Worm (Caenorhabditis elegans) whole organism, young adult: ENCODE measurements around the gene Y32H12A.6.

Experiments
- B0019.2 ChIP-seq: fragments of 200-800 bp; sonication (Bioruptor generic); conservative IDR thresholded peaks from 2 replicates; pipeline ENCODE4 v1.3.6; 2022; ENCODE audit warnings: missing genetic modification reagents, missing genetic modification characterization, missing compliant biosample characterization
- C06A6.2 ChIP-seq: fragments of 200-800 bp; sonication (Bioruptor generic); conservative IDR thresholded peaks from 2 replicates; pipeline ENCODE4 v1.3.6; 2022; ENCODE audit warnings: missing genetic modification characterization, missing compliant biosample characterization
- F23B12.7 ChIP-seq: sonication (generic microtip); optimal IDR thresholded peaks from 2 replicates; lab custom pipeline; 2017; ENCODE audit warnings: missing genetic modification characterization, mild to moderate bottlenecking, missing compliant biosample characterization, antibody characterized with exemption, moderate library complexity; ENCODE audit not compliant: insufficient read depth
- F52B5.7 ChIP-seq: sonication (generic microtip); optimal IDR thresholded peaks from 2 replicates; lab custom pipeline; 2016; ENCODE audit warnings: mild to moderate bottlenecking, missing genetic modification characterization, missing compliant biosample characterization
- F57A8.1 ChIP-seq: fragments of 200-800 bp; sonication (Bioruptor generic); optimal IDR thresholded peaks from 2 replicates; lab custom pipeline; 2018; ENCODE audit warnings: mild to moderate bottlenecking, missing genetic modification characterization, moderate library complexity, missing compliant biosample characterization
- K11D2.4 ChIP-seq: fragments of 200-800 bp; sonication (Bioruptor generic); IDR thresholded peaks from 2 replicates; pipeline ENCODE4 v1.3.6; 2022; ENCODE audit warnings: missing genetic modification reagents, missing genetic modification characterization, missing compliant biosample characterization
- Y53G8AR.9 ChIP-seq: fragments of 200-800 bp; sonication (Bioruptor generic); conservative IDR thresholded peaks from 2 replicates; pipeline ENCODE4 v1.3.6; 2022; ENCODE audit warnings: missing genetic modification reagents, missing genetic modification characterization, missing compliant biosample characterization
- Y79H2A.3 ChIP-seq: fragments of 200-800 bp; sonication (Bioruptor generic); conservative IDR thresholded peaks from 2 replicates; pipeline ENCODE4 v1.3.6; 2022; ENCODE audit warnings: missing genetic modification reagents, missing genetic modification characterization, missing compliant biosample characterization
- Y95B8A.8 ChIP-seq: fragments of 200-800 bp; sonication (Bioruptor generic); IDR thresholded peaks from 2 replicates; pipeline ENCODE4 v1.3.6; 2022; ENCODE audit warnings: missing genetic modification reagents, missing genetic modification characterization, missing compliant biosample characterization
- aptf-2 ChIP-seq: fragments of 200-800 bp; sonication (Bioruptor generic); conservative IDR thresholded peaks from 2 replicates; pipeline ENCODE4 v1.3.6; 2022; ENCODE audit warnings: missing genetic modification reagents, missing genetic modification characterization, missing compliant biosample characterization
- athp-1 ChIP-seq: sonication (generic microtip); optimal IDR thresholded peaks from 2 replicates; lab custom pipeline; 2017; ENCODE audit warnings: mild to moderate bottlenecking, missing genetic modification characterization, missing compliant biosample characterization
- attf-3 ChIP-seq: fragments of 200-800 bp; sonication (Bioruptor generic); conservative IDR thresholded peaks from 2 replicates; pipeline ENCODE4 v1.3.6; 2022; ENCODE audit warnings: missing genetic modification reagents, missing genetic modification characterization, missing compliant biosample characterization
- attf-5 ChIP-seq: fragments of 200-800 bp; sonication (Bioruptor generic); optimal IDR thresholded peaks from 2 replicates; lab custom pipeline; 2018; ENCODE audit warnings: mild to moderate bottlenecking, missing genetic modification characterization, missing compliant biosample characterization
- dox-1 ChIP-seq: fragments of 200-800 bp; sonication (Bioruptor generic); IDR thresholded peaks from 2 replicates; pipeline ENCODE4 v1.3.6; 2022; ENCODE audit warnings: missing genetic modification reagents, missing genetic modification characterization, missing compliant biosample characterization
- dpff-1 ChIP-seq: sonication (generic microtip); optimal IDR thresholded peaks from 2 replicates; lab custom pipeline; 2017; ENCODE audit warnings: mild to moderate bottlenecking, missing genetic modification characterization, missing compliant biosample characterization
- dpl-1 ChIP-seq: fragments of 150-350 bp; optimal IDR thresholded peaks from 2 replicates; lab custom pipeline; 2014; ENCODE audit warnings: missing biosample characterization, missing genetic modification reagents, missing genetic modification characterization
- efl-1 ChIP-seq: fragments of 150-350 bp; optimal IDR thresholded peaks from 2 replicates; lab custom pipeline; 2014; ENCODE audit warnings: missing biosample characterization, missing genetic modification reagents, missing genetic modification characterization
- egl-44 ChIP-seq: fragments of 200-800 bp; sonication (Bioruptor generic); IDR thresholded peaks from 2 replicates; pipeline ENCODE4 v1.3.6; 2022; ENCODE audit warnings: missing genetic modification reagents, missing genetic modification characterization, missing compliant biosample characterization
- gei-17 ChIP-seq: fragments of 200-800 bp; sonication (Bioruptor generic); optimal IDR thresholded peaks from 2 replicates; lab custom pipeline; 2018; ENCODE audit warnings: mild to moderate bottlenecking, missing genetic modification characterization, missing compliant biosample characterization
- hlh-26 ChIP-seq: fragments of 200-800 bp; sonication (Bioruptor generic); conservative IDR thresholded peaks from 2 replicates; pipeline ENCODE4 v1.3.6; 2022; ENCODE audit warnings: missing genetic modification reagents, missing genetic modification characterization, missing compliant biosample characterization
- hmg-1.2 ChIP-seq: fragments of 200-800 bp; sonication (Bioruptor generic); IDR thresholded peaks from 2 replicates; pipeline ENCODE4 v1.3.6; 2022; ENCODE audit warnings: missing genetic modification reagents, missing genetic modification characterization, missing compliant biosample characterization
- hrde-1 ChIP-seq: sonication (generic microtip); optimal IDR thresholded peaks from 2 replicates; lab custom pipeline; 2016; ENCODE audit warnings: missing genetic modification characterization, mild to moderate bottlenecking, missing compliant biosample characterization, moderate library complexity, missing genotype, missing genetic modification reagents, borderline replicate concordance
- hsf-1 ChIP-seq: fragments of 200-800 bp; sonication (Bioruptor generic); IDR thresholded peaks from 2 replicates; pipeline ENCODE4 v1.3.6; 2022; ENCODE audit warnings: missing genetic modification reagents, missing genetic modification characterization, missing compliant biosample characterization
- lag-1 ChIP-seq: fragments of 200-800 bp; sonication (Bioruptor generic); IDR thresholded peaks from 2 replicates; pipeline ENCODE4 v1.3.6; 2022; ENCODE audit warnings: missing genetic modification reagents, missing genetic modification characterization, missing compliant biosample characterization
- let-607 ChIP-seq, 2 experiments: fragments of 200-800 bp in 1 of 2; sonication (Bioruptor generic) in 1 of 2; sonication (generic microtip) in 1 of 2; optimal IDR thresholded peaks; 2 replicates each; lab custom pipeline; 2016 to 2018; ENCODE audit warnings: mild to moderate bottlenecking in 2 of 2, missing compliant biosample characterization in 2 of 2, missing genetic modification characterization in 2 of 2, moderate library complexity in 2 of 2, missing genotype in 1 of 2
- lin-54 ChIP-seq: fragments of 200-800 bp; sonication (Bioruptor generic); optimal IDR thresholded peaks from 2 replicates; lab custom pipeline; 2018; ENCODE audit warnings: mild to moderate bottlenecking, missing genetic modification characterization, missing compliant biosample characterization
- lsl-1 ChIP-seq: fragments of 200-800 bp; sonication (Bioruptor generic); optimal IDR thresholded peaks from 2 replicates; lab custom pipeline; 2018; ENCODE audit warnings: mild to moderate bottlenecking, missing genetic modification characterization, moderate library complexity, missing compliant biosample characterization
- madf-6 ChIP-seq: fragments of 200-800 bp; sonication (Bioruptor generic); IDR thresholded peaks from 2 replicates; pipeline ENCODE4 v1.3.6; 2022; ENCODE audit warnings: missing genetic modification reagents, missing genetic modification characterization, missing compliant biosample characterization
- madf-8 ChIP-seq: fragments of 200-800 bp; sonication (Bioruptor generic); conservative IDR thresholded peaks from 2 replicates; pipeline ENCODE4 v1.3.6; 2022; ENCODE audit warnings: missing genetic modification reagents, missing genetic modification characterization, missing compliant biosample characterization
- mcd-1 ChIP-seq: fragments of 200-800 bp; sonication (Bioruptor generic); IDR thresholded peaks from 2 replicates; pipeline ENCODE4 v1.3.6; 2022; ENCODE audit warnings: missing genetic modification reagents, missing genetic modification characterization, missing compliant biosample characterization
- nhr-179 ChIP-seq: sonication (generic microtip); optimal IDR thresholded peaks from 2 replicates; lab custom pipeline; 2016; ENCODE audit warnings: mild to moderate bottlenecking, missing genetic modification characterization, missing compliant biosample characterization
- nhr-80 ChIP-seq: sonication (generic microtip); optimal IDR thresholded peaks from 2 replicates; lab custom pipeline; 2016; ENCODE audit warnings: missing genetic modification characterization, missing compliant biosample characterization
- repo-1 ChIP-seq: sonication (generic microtip); optimal IDR thresholded peaks from 2 replicates; lab custom pipeline; 2017; ENCODE audit warnings: mild to moderate bottlenecking, missing genetic modification characterization, missing compliant biosample characterization
- sptf-2 ChIP-seq: fragments of 200-800 bp; sonication (Bioruptor generic); optimal IDR thresholded peaks from 2 replicates; lab custom pipeline; 2018; ENCODE audit warnings: mild to moderate bottlenecking, missing genetic modification characterization, missing compliant biosample characterization
- tlf-1 ChIP-seq: fragments of 200-800 bp; sonication (Bioruptor generic); optimal IDR thresholded peaks from 2 replicates; lab custom pipeline; 2018; ENCODE audit warnings: mild to moderate bottlenecking, missing genetic modification characterization, missing compliant biosample characterization
- ztf-22 ChIP-seq: fragments of 200-800 bp; sonication (Bioruptor generic); optimal IDR thresholded peaks from 2 replicates; lab custom pipeline; 2018; ENCODE audit warnings: mild to moderate bottlenecking, missing genetic modification characterization, moderate library complexity, missing compliant biosample characterization
- ztf-25 ChIP-seq: fragments of 200-800 bp; sonication (Bioruptor generic); IDR thresholded peaks from 2 replicates; pipeline ENCODE4 v1.3.6; 2022; ENCODE audit warnings: missing genetic modification reagents, missing genetic modification characterization, missing compliant biosample characterization

The Y32H12A.6 gene

DNA sequence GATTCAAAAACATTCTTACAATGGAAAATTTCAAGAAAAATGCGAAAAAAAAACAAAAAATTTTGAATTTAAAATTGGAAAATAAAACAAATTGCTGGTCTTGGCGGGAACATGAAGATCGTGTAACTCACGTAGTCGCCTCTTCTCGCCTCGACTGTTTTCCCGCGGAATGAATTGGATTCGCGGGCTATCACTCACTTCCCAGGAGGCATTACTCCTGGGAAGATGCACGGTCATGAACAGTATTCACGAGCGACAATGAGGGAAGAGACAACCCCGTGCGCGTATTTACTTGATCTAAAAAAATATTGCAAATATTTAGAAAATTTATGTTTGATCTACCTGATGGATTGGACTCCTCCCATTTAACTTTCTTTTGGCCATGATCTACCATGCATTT is 24.3 kb upstream of the Y32H12A.6 start (continued):
- TF ChIP-seq aptf-2 (GFP tag; lab: Robert Waterston, UW) (peak; percentile 100), tlf-1 (no peak), Y79H2A.3 (GFP tag; lab: Robert Waterston, UW) (no peak), F57A8.1 (GFP tag; lab: Kevin White, UChicago) (no peak), attf-5 (GFP tag; lab: Kevin White, UChicago) (no peak), dpl-1 (GFP tag; lab: Kevin White, UChicago) (peak; percentile 19), lsl-1 (GFP tag; lab: Kevin White, UChicago) (peak; percentile 40), dpff-1 (tag; lab: Kevin White, UChicago) (no peak), let-607 (tag; optimal IDR thresholded peaks at IDR 0.05; lab: Kevin White, UChicago) (no peak), ztf-22 (GFP tag; lab: Kevin White, UChicago) (no peak), hrde-1 (tag; lab: Kevin White, UChicago) (no peak), repo-1 (tag; lab: Kevin White, UChicago) (no peak), nhr-80 (tag; lab: Kevin White, UChicago) (no peak), hlh-26 (GFP tag; lab: Robert Waterston, UW) (no peak), lin-54 (GFP tag; lab: Kevin White, UChicago) (no peak), F23B12.7 (tag; lab: Kevin White, UChicago) (no peak), attf-3 (GFP tag; lab: Robert Waterston, UW) (no peak), K11D2.4 (GFP tag; lab: Robert Waterston, UW) (no peak), F52B5.7 (tag; lab: Kevin White, UChicago) (no peak), dox-1 (peak; percentile 61), hsf-1 (0 out of 2 replicates have a peak, but pooled peaks have one; percentile 11), egl-44 (GFP tag; lab: Robert Waterston, UW) (no peak), nhr-179 (tag; lab: Kevin White, UChicago) (no peak), madf-6 (GFP tag; lab: Robert Waterston, UW) (peak; percentile 92), gei-17 (GFP tag; lab: Kevin White, UChicago) (no peak), mcd-1 (GFP tag; lab: Robert Waterston, UW) (peak; percentile 39; the same call in 1 of the 2 replicates), madf-8 (GFP tag; lab: Robert Waterston, UW) (peak; percentile 86), C06A6.2 (GFP tag; lab: Robert Waterston, UW) (no peak), lag-1 (GFP tag; lab: Robert Waterston, UW) (no peak), Y95B8A.8 (GFP tag; lab: Robert Waterston, UW) (no peak), Y53G8AR.9 (GFP tag; lab: Robert Waterston, UW) (no peak), sptf-2 (GFP tag; lab: Kevin White, UChicago) (no peak)

ce11 chrIII:5405628-5406084 is 23.7 kb upstream of the Y32H12A.6 start, which contains the start of the genes W03A5.2 and Y32H12A.8:
Gene W03A5.2 (plus strand): TSS chrIII:5406034.
Gene Y32H12A.8 (minus strand): TSS chrIII:5406037.
- TF ChIP-seq F23B12.7 (tag; lab: Kevin White, UChicago): peak; percentile 15
- TF ChIP-seq efl-1 (GFP tag; lab: Kevin White, UChicago): peak; percentile 31
- no peak for TF ChIP-seq dpff-1 (tag; lab: Kevin White, UChicago)
- peak; percentile 4 for TF ChIP-seq nhr-80 (tag; lab: Kevin White, UChicago)
- peak; percentile 54 for TF ChIP-seq mcd-1 (GFP tag; lab: Robert Waterston, UW)
- no peak for TF ChIP-seq athp-1 (tag; lab: Kevin White, UChicago)
- peak; percentile 40; the same call in 1 of the 2 replicates for TF ChIP-seq hmg-1.2 (GFP tag; lab: Robert Waterston, UW)
- peak; percentile 64 for TF ChIP-seq attf-5 (GFP tag; lab: Kevin White, UChicago)
- peak; percentile 1 for TF ChIP-seq lin-54 (GFP tag; lab: Kevin White, UChicago)
- no peak for TF ChIP-seq ztf-25 (GFP tag; lab: Robert Waterston, UW)
- TF ChIP-seq B0019.2 (GFP tag; lab: Robert Waterston, UW): no peak
